Fruit fly (Drosophila melanogaster): ENCODE data around the gene CG14852.

CG14852 gene

DNA sequence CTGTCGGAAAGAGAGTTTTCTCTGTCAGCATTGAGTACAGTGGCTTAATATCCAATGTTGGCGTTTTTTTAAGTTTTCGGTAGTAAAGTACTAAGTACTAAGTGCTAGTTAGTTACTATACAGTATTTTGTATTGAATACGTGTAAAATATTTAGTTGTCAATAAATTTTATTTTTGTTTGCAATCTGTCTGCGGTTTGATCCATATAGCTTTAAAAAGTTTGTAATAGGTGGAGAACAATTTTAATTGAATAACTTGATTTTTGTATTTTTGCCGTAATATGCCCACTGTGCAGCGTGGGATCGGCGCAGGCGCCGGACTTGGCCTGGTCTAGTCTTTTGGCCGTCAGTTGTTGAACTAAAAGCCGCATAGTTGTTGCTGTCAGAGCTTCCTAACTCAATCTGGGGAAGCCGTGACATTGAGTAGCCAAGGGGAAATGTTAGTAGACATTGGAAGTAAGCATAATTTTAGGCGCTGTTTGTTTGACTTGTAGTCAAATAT, 7.3 kb upstream of the CG14852 start (continued):
- TF ChIP-seq Scr (GFP tag; IDR thresholded peaks at IDR 0.05; ENCODE audit: partially characterized antibody) (no peak), CG13424 (tag; optimal IDR thresholded peaks at IDR 0.05) (peak; percentile 95), Xrp1 (GFP tag; IDR thresholded peaks at IDR 0.05) (peak; percentile 82), zfh1 (GFP tag; IDR thresholded peaks at IDR 0.05) (peak; percentile 80), dmrt11E (tag; optimal IDR thresholded peaks at IDR 0.05) (no peak), Mrtf (GFP tag; IDR thresholded peaks at IDR 0.05) (peak; percentile 77; the same call in 2 of the 3 replicates), CG2199 (GFP tag; IDR thresholded peaks at IDR 0.05) (peak; percentile 78; the same call in 1 of the 3 replicates), jumu (GFP tag; optimal IDR thresholded peaks at IDR 0.05) (peak; percentile 88), Xbp1 (GFP tag; optimal IDR thresholded peaks at IDR 0.05) (peak; percentile 90), CG15269 (tag; optimal IDR thresholded peaks at IDR 0.05) (peak; percentile 95), sim (GFP tag; IDR thresholded peaks at IDR 0.05) (0 out of 2 replicates have a peak, but pooled peaks have one; percentile 34), HLHmδ (GFP tag; optimal IDR thresholded peaks at IDR 0.05) (no peak), D19A (tag; optimal IDR thresholded peaks at IDR 0.05) (peak; percentile 90), CG11093 (GFP tag; IDR thresholded peaks at IDR 0.05) (peak; percentile 71), ap (GFP tag; IDR thresholded peaks at IDR 0.05) (peak; percentile 66; the same call in 1 of the 2 replicates), stwl (tag; optimal IDR thresholded peaks at IDR 0.05) (no peak), CG9797 (GFP tag; optimal IDR thresholded peaks at IDR 0.05) (no peak), CG33557 (GFP tag; optimal IDR thresholded peaks at IDR 0.05) (no peak), CG17361 (GFP tag; IDR thresholded peaks at IDR 0.05) (peak; percentile 95), ttk (GFP tag; IDR thresholded peaks at IDR 0.05) (peak; percentile 85; the same call in 1 of the 2 replicates), CG10462 (GFP tag; optimal IDR thresholded peaks at IDR 0.05) (peak; percentile 64), Rx (GFP tag; IDR thresholded peaks at IDR 0.05) (peak; percentile 66), inv (GFP tag; IDR thresholded peaks at IDR 0.05; ENCODE audit: partially characterized antibody) (no peak), Fer2 (tag; optimal IDR thresholded peaks at IDR 0.05) (peak; percentile 87), jigr1 (GFP tag; IDR thresholded peaks at IDR 0.05) (peak; percentile 81; the same call in 2 of the 3 replicates), trh (GFP tag; optimal IDR thresholded peaks at IDR 0.05) (peak; percentile 80), CG34376 (GFP tag; optimal IDR thresholded peaks at IDR 0.05) (peak; percentile 93), vfl (GFP tag; optimal IDR thresholded peaks at IDR 0.05) (peak; percentile 90), HmgD (GFP tag; optimal IDR thresholded peaks at IDR 0.05) (peak; percentile 64), tin (GFP tag; optimal IDR thresholded peaks at IDR 0.05) (peak; percentile 89), Meics (GFP tag; optimal IDR thresholded peaks at IDR 0.05) (peak; percentile 94), sima (GFP tag; optimal IDR thresholded peaks at IDR 0.05) (peak; percentile 83), bab2 (GFP tag; optimal IDR thresholded peaks at IDR 0.05) (peak; percentile 75), run (tag; optimal IDR thresholded peaks at IDR 0.05) (peak; percentile 90), insv (GFP tag; optimal IDR thresholded peaks at IDR 0.05) (peak in 1 of 2 experiments; percentile 66), Fer3 (tag; optimal IDR thresholded peaks at IDR 0.05) (peak; percentile 91), ara (GFP tag; IDR thresholded peaks at IDR 0.05) (peak; percentile 64), CG4424 (GFP tag; optimal IDR thresholded peaks at IDR 0.05) (peak; percentile 89), CG16863 (GFP tag; optimal IDR thresholded peaks at IDR 0.05) (peak; percentile 86), CG9727 (GFP tag; optimal IDR thresholded peaks at IDR 0.05) (peak; percentile 91), Max (GFP tag; optimal IDR thresholded peaks at IDR 0.05) (peak; percentile 88), Atf3 (GFP tag; optimal IDR thresholded peaks at IDR 0.05) (peak; percentile 69), fd102C (GFP tag; optimal IDR thresholded peaks at IDR 0.05) (no peak), CG15479 (GFP tag; optimal IDR thresholded peaks at IDR 0.05) (no peak), sr (GFP tag; IDR thresholded peaks at IDR 0.05) (no peak; the same call in 2 of the 3 replicates), ab (GFP tag; optimal IDR thresholded peaks at IDR 0.05) (peak; percentile 50), CG10654 (GFP tag; optimal IDR thresholded peaks at IDR 0.05) (peak; percentile 84), CG17912 (GFP tag; optimal IDR thresholded peaks at IDR 0.05) (peak; percentile 44), en (GFP tag; optimal IDR thresholded peaks at IDR 0.05) (peak; percentile 78), HLH54F (GFP tag; optimal IDR thresholded peaks at IDR 0.05) (peak; percentile 89), CG15011 (GFP tag; optimal IDR thresholded peaks at IDR 0.05) (peak; percentile 92)

All from whole organism, embryonic.